Worm (Caenorhabditis elegans) whole organism, L2 larva: ENCODE measurements around the gene pxmp-4.
A peak's percentile ranks its signal among the peaks of the same experiment; 100 is the strongest.

ENCODE experiments used
- C34F6.9 ChIP-seq: fragments of 150-350 bp; optimal IDR thresholded peaks from 2 replicates; lab custom pipeline; 2014; ENCODE audit warnings: missing biosample characterization, missing genetic modification characterization
- F13H6.1 ChIP-seq: sonication (generic microtip); optimal IDR thresholded peaks from 2 replicates; lab custom pipeline; 2016; ENCODE audit warnings: missing genetic modification characterization, missing compliant biosample characterization
- R02D3.7 ChIP-seq: fragments of 150-350 bp; optimal IDR thresholded peaks from 2 replicates; lab custom pipeline; 2014; ENCODE audit warnings: missing biosample characterization, missing genetic modification characterization
- Y55F3AM.14 ChIP-seq: fragments of 200-800 bp; sonication (Bioruptor generic); optimal IDR thresholded peaks from 2 replicates; lab custom pipeline; 2018; ENCODE audit warnings: mild to moderate bottlenecking, missing genetic modification characterization, missing compliant biosample characterization
- ZK546.5 ChIP-seq: sonication (generic microtip); optimal IDR thresholded peaks from 2 replicates; lab custom pipeline; 2017; ENCODE audit warnings: missing biosample characterization, missing genetic modification characterization
- alr-1 ChIP-seq: fragments of 150-350 bp; optimal IDR thresholded peaks from 2 replicates; lab custom pipeline; 2014; ENCODE audit warnings: missing biosample characterization, missing genetic modification characterization
- aly-2 ChIP-seq: fragments of 150-350 bp; optimal IDR thresholded peaks from 2 replicates; lab custom pipeline; 2014; ENCODE audit warnings: missing biosample characterization, missing genetic modification characterization
- ama-1 ChIP-seq: fragments of 150-350 bp; optimal IDR thresholded peaks from 2 replicates; lab custom pipeline; 2018; ENCODE audit warnings: inconsistent platforms
- blmp-1 ChIP-seq: sonication (generic microtip); optimal IDR thresholded peaks from 2 replicates; lab custom pipeline; 2017; ENCODE audit warnings: missing genetic modification characterization, mild to moderate bottlenecking, missing compliant biosample characterization, antibody characterized with exemption, moderate library complexity; ENCODE audit not compliant: insufficient read depth
- ceh-16 ChIP-seq: fragments of 150-350 bp; optimal IDR thresholded peaks from 2 replicates; lab custom pipeline; 2014; ENCODE audit warnings: missing biosample characterization, missing genetic modification characterization
- ceh-82 ChIP-seq: fragments of 150-350 bp; optimal IDR thresholded peaks from 2 replicates; lab custom pipeline; 2014; ENCODE audit warnings: missing biosample characterization, missing genetic modification characterization
- crh-2 ChIP-seq: sonication (generic microtip); optimal IDR thresholded peaks from 2 replicates; lab custom pipeline; 2017; ENCODE audit warnings: missing biosample characterization, missing genetic modification characterization
- dmd-4 ChIP-seq: sonication (generic microtip); optimal IDR thresholded peaks from 2 replicates; lab custom pipeline; 2017; ENCODE audit warnings: missing biosample characterization, missing genetic modification characterization
- egl-27 ChIP-seq: sonication (generic microtip); optimal IDR thresholded peaks from 3 replicates; lab custom pipeline; 2017; ENCODE audit warnings: missing biosample characterization, missing genetic modification reagents, missing genetic modification characterization
- elt-3 ChIP-seq: sonication (generic microtip); optimal IDR thresholded peaks from 2 replicates; lab custom pipeline; 2017; ENCODE audit warnings: missing biosample characterization, missing genetic modification characterization
- fos-1 ChIP-seq: fragments of 150-350 bp; optimal IDR thresholded peaks from 2 replicates; lab custom pipeline; 2014; ENCODE audit warnings: missing biosample characterization, missing genetic modification characterization
- gmeb-1 ChIP-seq: fragments of 150-350 bp; optimal IDR thresholded peaks from 2 replicates; lab custom pipeline; 2014; ENCODE audit warnings: missing biosample characterization, missing genetic modification characterization
- lin-11 ChIP-seq: fragments of 150-350 bp; sonication (generic microtip); optimal IDR thresholded peaks from 2 replicates; lab custom pipeline; 2014; ENCODE audit warnings: missing biosample characterization, missing genetic modification characterization, inconsistent platforms, mixed read lengths
- lin-39 ChIP-seq: fragments of 150-350 bp; optimal IDR thresholded peaks from 2 replicates; lab custom pipeline; 2014; ENCODE audit warnings: missing biosample characterization, missing genetic modification reagents, missing genetic modification characterization
- lsy-2 ChIP-seq, 2 experiments: fragments of 150-350 bp in 1 of 2; sonication (generic microtip) in 1 of 2; optimal IDR thresholded peaks; 2 replicates each; lab custom pipeline; 2014 to 2017; ENCODE audit warnings: missing biosample characterization in 2 of 2, missing genetic modification characterization in 2 of 2
- mab-5 ChIP-seq: fragments of 150-350 bp; optimal IDR thresholded peaks from 2 replicates; lab custom pipeline; 2014; ENCODE audit warnings: missing biosample characterization, missing genetic modification characterization
- mbf-1 ChIP-seq: sonication (generic microtip); optimal IDR thresholded peaks from 2 replicates; lab custom pipeline; 2017; ENCODE audit warnings: missing biosample characterization, missing genetic modification characterization
- mdl-1 ChIP-seq, 2 experiments: fragments of 150-350 bp in 1 of 2; sonication (generic microtip) in 1 of 2; optimal IDR thresholded peaks; 2 replicates each; lab custom pipeline; 2017; ENCODE audit warnings: missing biosample characterization in 2 of 2, missing genetic modification characterization in 2 of 2
- nhr-10 ChIP-seq: sonication (generic microtip); optimal IDR thresholded peaks from 2 replicates; lab custom pipeline; 2017; ENCODE audit warnings: missing biosample characterization, missing genetic modification characterization
- nhr-11 ChIP-seq: fragments of 150-350 bp; optimal IDR thresholded peaks from 2 replicates; lab custom pipeline; 2014; ENCODE audit warnings: missing biosample characterization, missing genetic modification characterization
- nhr-12 ChIP-seq: fragments of 150-350 bp; optimal IDR thresholded peaks from 2 replicates; lab custom pipeline; 2014; ENCODE audit warnings: missing biosample characterization, missing genetic modification characterization
- nhr-129 ChIP-seq: fragments of 150-350 bp; optimal IDR thresholded peaks from 2 replicates; lab custom pipeline; 2014; ENCODE audit warnings: missing biosample characterization, missing genetic modification characterization
- nhr-21 ChIP-seq: fragments of 150-350 bp; optimal IDR thresholded peaks from 2 replicates; lab custom pipeline; 2014; ENCODE audit warnings: missing biosample characterization, missing genetic modification characterization
- nhr-23 ChIP-seq: fragments of 150-350 bp; optimal IDR thresholded peaks from 2 replicates; lab custom pipeline; 2014; ENCODE audit warnings: missing biosample characterization, missing genetic modification reagents, missing genetic modification characterization
- nhr-25 ChIP-seq: fragments of 150-350 bp; sonication (generic microtip); optimal IDR thresholded peaks from 3 replicates; lab custom pipeline; 2014; ENCODE audit warnings: missing biosample characterization, missing genetic modification characterization
- nhr-6 ChIP-seq: fragments of 150-350 bp; optimal IDR thresholded peaks from 2 replicates; lab custom pipeline; 2014; ENCODE audit warnings: missing biosample characterization, missing genetic modification characterization
- nhr-77 ChIP-seq: fragments of 150-350 bp; optimal IDR thresholded peaks from 2 replicates; lab custom pipeline; 2014; ENCODE audit warnings: missing biosample characterization, missing genetic modification characterization
- peb-1 ChIP-seq: fragments of 150-350 bp; optimal IDR thresholded peaks from 2 replicates; lab custom pipeline; 2014; ENCODE audit warnings: missing biosample characterization, missing genetic modification characterization
- sem-4 ChIP-seq: fragments of 150-350 bp; optimal IDR thresholded peaks from 2 replicates; lab custom pipeline; 2014; ENCODE audit warnings: missing biosample characterization, missing genetic modification reagents, missing genetic modification characterization
- skn-1 ChIP-seq: sonication (generic microtip); optimal IDR thresholded peaks from 2 replicates; lab custom pipeline; 2017; ENCODE audit warnings: missing biosample characterization, missing genetic modification characterization
- sma-3 ChIP-seq: sonication (generic microtip); optimal IDR thresholded peaks from 2 replicates; lab custom pipeline; 2016; ENCODE audit warnings: missing genetic modification reagents, missing genetic modification characterization, missing compliant biosample characterization
- sma-9 ChIP-seq, 2 experiments: fragments of 150-350 bp in 1 of 2; sonication (generic microtip) in 1 of 2; optimal IDR thresholded peaks; 2 replicates each; lab custom pipeline; 2014 to 2016; ENCODE audit warnings: missing genetic modification characterization in 2 of 2, mild to moderate bottlenecking in 1 of 2, missing biosample characterization in 1 of 2, missing compliant biosample characterization in 1 of 2, missing genetic modification reagents in 1 of 2, moderate library complexity in 1 of 2
- snpc-4 ChIP-seq: fragments of 150-350 bp; optimal IDR thresholded peaks from 2 replicates; lab custom pipeline; 2014; ENCODE audit warnings: missing biosample characterization, missing genetic modification characterization
- unc-39 ChIP-seq: fragments of 150-350 bp; optimal IDR thresholded peaks from 2 replicates; lab custom pipeline; 2014; ENCODE audit warnings: missing biosample characterization, missing genetic modification characterization
- unc-55 ChIP-seq: fragments of 150-350 bp; sonication (generic microtip); optimal IDR thresholded peaks from 3 replicates; lab custom pipeline; 2014; ENCODE audit warnings: missing biosample characterization, missing genetic modification reagents, missing genetic modification characterization
- unc-62 ChIP-seq: fragments of 150-350 bp; optimal IDR thresholded peaks from 2 replicates; lab custom pipeline; 2014; ENCODE audit warnings: missing biosample characterization, missing genetic modification reagents, missing genetic modification characterization
- zag-1 ChIP-seq: fragments of 150-350 bp; optimal IDR thresholded peaks from 2 replicates; lab custom pipeline; 2014; ENCODE audit warnings: missing biosample characterization, missing genetic modification characterization
- ztf-1 ChIP-seq: fragments of 200-800 bp; sonication (Bioruptor generic); conservative IDR thresholded peaks from 2 replicates; pipeline ENCODE4 v1.3.6; 2022; ENCODE audit warnings: missing genetic modification characterization, missing compliant biosample characterization
- ztf-11 ChIP-seq: sonication (generic microtip); optimal IDR thresholded peaks from 2 replicates; lab custom pipeline; 2017; ENCODE audit warnings: missing biosample characterization, missing genetic modification characterization
- ztf-4 ChIP-seq: fragments of 150-350 bp; optimal IDR thresholded peaks from 2 replicates; lab custom pipeline; 2014; ENCODE audit warnings: missing biosample characterization, missing genetic modification characterization

pxmp-4 gene

ce11 chrIV:300307-300706, 36.7 kb downstream of the pxmp-4 start:
- TF ChIP-seq sma-9 (GFP tag; optimal IDR thresholded peaks at IDR 0.05; lab: Kevin White, UChicago) (peak; percentile 24), sma-9 (tag; optimal IDR thresholded peaks at IDR 0.05; lab: Kevin White, UChicago) (no peak), unc-39 (no peak)

- no peak for TF ChIP-seq sma-9 (GFP tag; optimal IDR thresholded peaks at IDR 0.05; lab: Kevin White, UChicago)
- TF ChIP-seq sma-9 (tag; optimal IDR thresholded peaks at IDR 0.05; lab: Kevin White, UChicago) = no peak
- no peak for TF ChIP-seq alr-1 (tag; lab: Kevin White, UChicago)
- TF ChIP-seq F13H6.1 (tag; lab: Kevin White, UChicago) = no peak
- no peak for TF ChIP-seq nhr-11
- no peak for TF ChIP-seq fos-1 (tag; lab: Kevin White, UChicago)
- TF ChIP-seq zag-1 (tag; lab: Kevin White, UChicago) = no peak
- no peak for TF ChIP-seq egl-27 (tag; lab: Kevin White, UChicago)
Measured at ce11 chrIV:299190-299589, 37.8 kb downstream of the pxmp-4 start.

ce11 chrIV:298204-298603, 38.8 kb downstream of the pxmp-4 start, which contains the start of gene pnp-1:
Gene pnp-1, minus strand, starts transcription at chrIV:298304.
- no peak for TF ChIP-seq skn-1 (tag; lab: Kevin White, UChicago)
- no peak for TF ChIP-seq R02D3.7 (tag; lab: Kevin White, UChicago)
- no peak for TF ChIP-seq nhr-12 (tag; lab: Kevin White, UChicago)
- no peak for TF ChIP-seq C34F6.9 (tag; lab: Kevin White, UChicago)
- no peak for TF ChIP-seq ZK546.5 (tag; lab: Kevin White, UChicago)
- TF ChIP-seq sem-4 = no peak
- TF ChIP-seq ceh-16 (tag; lab: Kevin White, UChicago) = no peak
- TF ChIP-seq Y55F3AM.14 (GFP tag; lab: Kevin White, UChicago) = no peak
- TF ChIP-seq ceh-82 (tag; lab: Kevin White, UChicago) = no peak

DNA sequence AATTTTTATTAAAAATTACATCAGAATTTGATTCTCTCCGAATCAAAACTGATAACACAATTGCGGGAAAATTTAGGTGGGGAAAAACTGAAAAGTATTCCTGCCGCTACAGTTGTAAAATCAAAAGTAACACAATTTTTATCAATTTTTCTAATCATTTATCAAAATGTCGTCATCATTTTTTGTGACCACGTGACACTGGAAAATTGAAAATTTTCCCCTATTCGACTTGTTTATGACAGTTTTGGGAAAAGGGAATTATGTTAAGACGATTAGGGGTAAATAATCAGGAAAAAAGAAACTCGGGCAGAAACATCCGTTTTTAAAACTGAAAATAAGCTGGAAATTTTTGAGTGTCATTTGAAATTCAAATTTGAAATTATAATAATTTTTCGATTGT, 40.1 kb downstream of the pxmp-4 start:
- TF ChIP-seq nhr-21 (tag; lab: Kevin White, UChicago) (no peak), mdl-1 (tag; optimal IDR thresholded peaks at IDR 0.05; lab: Kevin White, UChicago) (peak in 1 of 2 experiments; percentile 25), unc-39 (no peak), unc-55 (GFP tag; lab: Kevin White, UChicago) (no peak), dmd-4 (tag; lab: Kevin White, UChicago) (no peak), ama-1 (lab: Kevin White, UChicago) (no peak), peb-1 (tag; lab: Kevin White, UChicago) (no peak), unc-62 (no peak), zag-1 (tag; lab: Kevin White, UChicago) (no peak), lsy-2 (tag; optimal IDR thresholded peaks at IDR 0.05; lab: Kevin White, UChicago) (peak in 1 of 2 experiments; percentile 13), crh-2 (tag; lab: Kevin White, UChicago) (peak; percentile 71), nhr-25 (tag; lab: Kevin White, UChicago) (no peak), sma-3 (GFP tag; lab: Kevin White, UChicago) (peak; percentile 29), nhr-77 (tag; lab: Kevin White, UChicago) (no peak), sem-4 (no peak), sma-9 (GFP tag; optimal IDR thresholded peaks at IDR 0.05; lab: Kevin White, UChicago) (peak; percentile 58), sma-9 (tag; optimal IDR thresholded peaks at IDR 0.05; lab: Kevin White, UChicago) (no peak), blmp-1 (tag; lab: Kevin White, UChicago) (no peak), mab-5 (tag; lab: Kevin White, UChicago) (no peak), elt-3 (tag; lab: Kevin White, UChicago) (no peak), mbf-1 (tag; lab: Kevin White, UChicago) (no peak), skn-1 (tag; lab: Kevin White, UChicago) (no peak), nhr-23 (tag; lab: Kevin White, UChicago) (no peak), C34F6.9 (tag; lab: Kevin White, UChicago) (no peak), alr-1 (tag; lab: Kevin White, UChicago) (no peak), fos-1 (tag; lab: Kevin White, UChicago) (peak; percentile 55), lin-11 (tag; lab: Kevin White, UChicago) (no peak), ceh-16 (tag; lab: Kevin White, UChicago) (no peak), nhr-12 (tag; lab: Kevin White, UChicago) (no peak), ztf-1 (GFP tag; lab: Robert Waterston, UW) (no peak), egl-27 (tag; lab: Kevin White, UChicago) (no peak), F13H6.1 (tag; lab: Kevin White, UChicago) (no peak), nhr-10 (tag; lab: Kevin White, UChicago) (no peak), nhr-11 (no peak), gmeb-1 (peak; percentile 70), Y55F3AM.14 (GFP tag; lab: Kevin White, UChicago) (no peak), ceh-82 (tag; lab: Kevin White, UChicago) (no peak), R02D3.7 (tag; lab: Kevin White, UChicago) (no peak), ztf-4 (tag; lab: Kevin White, UChicago) (no peak), lin-39 (no peak), snpc-4 (no peak), nhr-6 (tag; lab: Kevin White, UChicago) (no peak), ztf-11 (no peak), aly-2 (tag; lab: Kevin White, UChicago) (no peak), nhr-129 (no peak)
